Fruit fly (Drosophila melanogaster) whole organism, embryonic: ENCODE measurements around the gene CG31710.

ENCODE experiments used
- Atf-2 ChIP-seq: fragments of 200-800 bp; sonication (Bioruptor generic); optimal IDR thresholded peaks from 2 replicates; lab custom pipeline; 2016; ENCODE audit warnings: missing biosample characterization, missing genetic modification characterization
- CG10321 ChIP-seq: fragments of 200-800 bp; sonication (Bioruptor generic); IDR thresholded peaks from 2 replicates; pipeline ENCODE4 v1.3.6; 2022; ENCODE audit warnings: missing biosample characterization, missing genetic modification characterization
- CG11093 ChIP-seq: fragments of 200-800 bp; sonication (Bioruptor generic); IDR thresholded peaks from 3 replicates; pipeline ENCODE4 v1.3.6; 2022; ENCODE audit warnings: missing biosample characterization, missing genetic modification characterization
- CG11247 ChIP-seq: fragments of 200-800 bp; sonication (Bioruptor generic); IDR thresholded peaks from 2 replicates; pipeline ENCODE4 v1.3.6; 2022; ENCODE audit warnings: missing biosample characterization, missing genetic modification characterization
- CG11696 ChIP-seq: fragments of 200-800 bp; sonication (Bioruptor generic); IDR thresholded peaks from 2 replicates; pipeline ENCODE4 v1.3.6; 2022; ENCODE audit warnings: missing biosample characterization, missing genetic modification characterization
- CG12659 ChIP-seq: fragments of 200-800 bp; sonication (Bioruptor generic); optimal IDR thresholded peaks from 3 replicates; lab custom pipeline; 2017; ENCODE audit warnings: mild to moderate bottlenecking, missing biosample characterization, missing genetic modification reagents, missing genetic modification characterization
- CG13287 ChIP-seq: fragments of 200-800 bp; sonication (Bioruptor generic); IDR thresholded peaks from 2 replicates; pipeline ENCODE4 v1.3.6; 2022; ENCODE audit warnings: missing biosample characterization, missing genetic modification characterization; ENCODE audit not compliant: partially characterized antibody
- CG15073 ChIP-seq: fragments of 200-800 bp; sonication (Bioruptor generic); optimal IDR thresholded peaks from 2 replicates; lab custom pipeline; 2016; ENCODE audit warnings: missing biosample characterization, missing genetic modification characterization
- CG15514 ChIP-seq: fragments of 200-800 bp; sonication (Bioruptor generic); optimal IDR thresholded peaks from 3 replicates; lab custom pipeline; 2017; ENCODE audit warnings: missing biosample characterization, missing genetic modification characterization, mild to moderate bottlenecking, moderate library complexity, missing genetic modification reagents
- CG16815 ChIP-seq: fragments of 200-800 bp; sonication (Bioruptor generic); optimal IDR thresholded peaks from 3 replicates; lab custom pipeline; 2017; ENCODE audit warnings: missing biosample characterization, mild to moderate bottlenecking, missing genetic modification characterization
- CG17612 ChIP-seq: fragments of 200-800 bp; sonication (Bioruptor generic); IDR thresholded peaks from 2 replicates; pipeline ENCODE4 v1.3.6; 2022; ENCODE audit warnings: missing biosample characterization, missing genetic modification characterization
- CG32532 ChIP-seq: fragments of 200-800 bp; sonication (Bioruptor generic); IDR thresholded peaks from 2 replicates; pipeline ENCODE4 v1.3.6; 2022; ENCODE audit warnings: missing biosample characterization, missing genetic modification characterization
- CG32772 ChIP-seq: fragments of 200-800 bp; sonication (Bioruptor generic); IDR thresholded peaks from 2 replicates; pipeline ENCODE4 v1.3.6; 2022; ENCODE audit warnings: missing biosample characterization, missing genetic modification characterization
- CG3726 ChIP-seq: fragments of 200-800 bp; sonication (Bioruptor generic); IDR thresholded peaks from 3 replicates; pipeline ENCODE4, ENCODE4 v1.3.6; 2022; ENCODE audit warnings: missing biosample characterization, missing genetic modification characterization
- CG3847 ChIP-seq: fragments of 200-800 bp; sonication (Bioruptor generic); IDR thresholded peaks from 2 replicates; pipeline ENCODE4 v1.3.6; 2022; ENCODE audit warnings: missing biosample characterization, missing genetic modification characterization
- CG3995 ChIP-seq: fragments of 200-800 bp; sonication (Bioruptor generic); optimal IDR thresholded peaks from 3 replicates; lab custom pipeline; 2016; ENCODE audit warnings: missing biosample characterization, missing genetic modification characterization
- CG4328 ChIP-seq: fragments of 200-800 bp; sonication (Bioruptor generic); optimal IDR thresholded peaks from 3 replicates; lab custom pipeline; 2017; ENCODE audit warnings: missing biosample characterization, missing genetic modification reagents, missing genetic modification characterization
- CG7556 ChIP-seq: fragments of 200-800 bp; sonication (Bioruptor generic); optimal IDR thresholded peaks from 2 replicates; lab custom pipeline; 2017; ENCODE audit warnings: missing biosample characterization, mild to moderate bottlenecking, missing genetic modification characterization
- CG8944 ChIP-seq: fragments of 200-800 bp; sonication (Bioruptor generic); optimal IDR thresholded peaks from 3 replicates; lab custom pipeline; 2016; ENCODE audit warnings: missing biosample characterization, missing genetic modification characterization
- CG9876 ChIP-seq: fragments of 200-800 bp; sonication (Bioruptor generic); optimal IDR thresholded peaks from 2 replicates; lab custom pipeline; 2016; ENCODE audit warnings: missing biosample characterization, missing genetic modification characterization
- CkIIα-i1 ChIP-seq: fragments of 200-800 bp; sonication (Bioruptor generic); IDR thresholded peaks from 2 replicates; pipeline ENCODE4 v1.3.6; 2022; ENCODE audit warnings: missing biosample characterization, missing genetic modification characterization
- Dip2 ChIP-seq: fragments of 200-800 bp; sonication (Bioruptor generic); IDR thresholded peaks from 2 replicates; pipeline ENCODE4 v1.3.6; 2022; ENCODE audit warnings: missing biosample characterization, missing genetic modification characterization
- Dip3 ChIP-seq: fragments of 200-800 bp; sonication (Bioruptor generic); optimal IDR thresholded peaks from 3 replicates; lab custom pipeline; 2016; ENCODE audit warnings: missing biosample characterization, missing genetic modification characterization
- Fer3 ChIP-seq: fragments of 200-800 bp; sonication (Bioruptor generic); optimal IDR thresholded peaks from 2 replicates; lab custom pipeline; 2018; ENCODE audit warnings: missing biosample characterization, mild to moderate bottlenecking, missing genetic modification characterization, moderate library complexity
- Hand ChIP-seq: fragments of 200-800 bp; sonication (Bioruptor generic); optimal IDR thresholded peaks from 2 replicates; lab custom pipeline; 2017; ENCODE audit warnings: mild to moderate bottlenecking, missing biosample characterization, missing genetic modification reagents, missing genetic modification characterization
- Mad ChIP-seq: fragments of 200-800 bp; sonication (Bioruptor generic); optimal IDR thresholded peaks from 2 replicates; lab custom pipeline; 2016; ENCODE audit warnings: missing biosample characterization, missing genetic modification characterization
- Med ChIP-seq: fragments of 200-800 bp; sonication (Bioruptor generic); peaks from one replicate; lab custom pipeline; 2016; ENCODE audit warnings: missing biosample characterization, missing genetic modification characterization, mild to moderate bottlenecking, inconsistent platforms, moderate library complexity
- NC2β ChIP-seq: fragments of 200-800 bp; sonication (Bioruptor generic); optimal IDR thresholded peaks from 2 replicates; lab custom pipeline; 2016; ENCODE audit warnings: missing biosample characterization, missing genetic modification characterization
- Side ChIP-seq: fragments of 200-800 bp; sonication (Bioruptor generic); optimal IDR thresholded peaks from 2 replicates; lab custom pipeline; 2016; ENCODE audit warnings: missing biosample characterization, missing genetic modification characterization
- Sry-δ ChIP-seq: fragments of 200-800 bp; sonication (Bioruptor generic); optimal IDR thresholded peaks from 2 replicates; lab custom pipeline; 2016; ENCODE audit warnings: missing biosample characterization, missing genetic modification characterization
- aop ChIP-seq: fragments of 200-800 bp; sonication (Bioruptor generic); IDR thresholded peaks from 2 replicates; pipeline ENCODE4 v1.3.6; 2022; ENCODE audit warnings: missing biosample characterization, missing genetic modification characterization
- ash1 ChIP-seq: fragments of 200-800 bp; sonication (Bioruptor generic); optimal IDR thresholded peaks from 2 replicates; lab custom pipeline; 2018; ENCODE audit warnings: missing biosample characterization, mild to moderate bottlenecking, missing genetic modification characterization
- chm ChIP-seq: fragments of 200-800 bp; sonication (Bioruptor generic); IDR thresholded peaks from 2 replicates; pipeline ENCODE4 v1.3.6; 2022; ENCODE audit warnings: missing biosample characterization, missing genetic modification characterization
- ci ChIP-seq: fragments of 200-800 bp; sonication (Bioruptor generic); IDR thresholded peaks from 3 replicates; pipeline ENCODE4 v1.3.6; 2022; ENCODE audit warnings: missing biosample characterization, missing genetic modification characterization
- croc ChIP-seq: fragments of 200-800 bp; sonication (Bioruptor generic); conservative IDR thresholded peaks from 3 replicates; pipeline ENCODE4 v1.3.6; 2022; ENCODE audit warnings: missing biosample characterization, missing genetic modification characterization
- dan ChIP-seq: fragments of 200-800 bp; sonication (Bioruptor generic); IDR thresholded peaks from 2 replicates; pipeline ENCODE4 v1.3.6; 2022; ENCODE audit warnings: missing biosample characterization, missing genetic modification characterization
- dati ChIP-seq: fragments of 200-800 bp; sonication (Bioruptor generic); IDR thresholded peaks from 2 replicates; pipeline ENCODE4 v1.3.6; 2022; ENCODE audit warnings: missing biosample characterization, missing genetic modification characterization
- grau ChIP-seq: fragments of 200-800 bp; optimal IDR thresholded peaks from 3 replicates; lab custom pipeline; 2019; ENCODE audit warnings: missing biosample characterization, mild to moderate bottlenecking, missing genetic modification characterization, moderate library complexity
- hb ChIP-seq: fragments of 200-800 bp; sonication (Bioruptor generic); IDR thresholded peaks from 3 replicates; pipeline ENCODE4 v1.3.6; 2022; ENCODE audit warnings: missing biosample characterization, missing genetic modification characterization; ENCODE audit not compliant: partially characterized antibody
- hbn ChIP-seq: fragments of 200-800 bp; sonication (Bioruptor generic); IDR thresholded peaks from 2 replicates; pipeline ENCODE4 v1.3.6; 2022; ENCODE audit warnings: missing biosample characterization, missing genetic modification characterization; ENCODE audit not compliant: partially characterized antibody
- onecut ChIP-seq: fragments of 200-800 bp; sonication (Bioruptor generic); IDR thresholded peaks from 2 replicates; pipeline ENCODE4 v1.3.6; 2022; ENCODE audit warnings: missing biosample characterization, missing genetic modification characterization
- otp ChIP-seq: fragments of 200-800 bp; sonication (Bioruptor generic); IDR thresholded peaks from 3 replicates; pipeline ENCODE4, ENCODE4 v1.3.6; 2022; ENCODE audit warnings: missing biosample characterization, missing genetic modification characterization
- psq ChIP-seq: fragments of 200-800 bp; sonication (Bioruptor generic); optimal IDR thresholded peaks from 2 replicates; lab custom pipeline; 2017; ENCODE audit warnings: missing biosample characterization, missing genetic modification characterization
- rib ChIP-seq: fragments of 200-800 bp; sonication (Bioruptor generic); IDR thresholded peaks from 2 replicates; pipeline ENCODE4 v1.3.6; 2022; ENCODE audit warnings: missing biosample characterization, missing genetic modification characterization
- sc ChIP-seq, 3 experiments: fragments of >200 bp in 2 of 3; fragments of 200-800 bp in 1 of 3; sonication (Bioruptor generic) in 1 of 3; optimal IDR thresholded peaks; 2 replicates in 2 of 3; 3 replicates in 1 of 3; lab custom pipeline; 2017; ENCODE audit warnings: mild to moderate bottlenecking in 1 of 3, missing biosample characterization in 1 of 3, missing genetic modification characterization in 1 of 3, missing genetic modification reagents in 1 of 3
- schlank ChIP-seq: fragments of 200-800 bp; sonication (Bioruptor generic); optimal IDR thresholded peaks from 2 replicates; lab custom pipeline; 2018; ENCODE audit warnings: missing biosample characterization, mild to moderate bottlenecking, missing genetic modification characterization
- sens-2 ChIP-seq: fragments of 200-800 bp; sonication (Bioruptor generic); IDR thresholded peaks from 2 replicates; pipeline ENCODE4 v1.3.6; 2022; ENCODE audit warnings: missing biosample characterization, missing genetic modification characterization
- ssp ChIP-seq: fragments of 200-800 bp; sonication (Bioruptor generic); IDR thresholded peaks from 2 replicates; pipeline ENCODE4 v1.3.6; 2022; ENCODE audit warnings: missing biosample characterization, missing genetic modification characterization
- tna ChIP-seq: fragments of 200-800 bp; sonication (Bioruptor generic); IDR thresholded peaks from 2 replicates; pipeline ENCODE4 v1.3.6; 2022; ENCODE audit warnings: missing biosample characterization, missing genetic modification characterization; ENCODE audit not compliant: partially characterized antibody
- unc-4 ChIP-seq: fragments of 200-800 bp; sonication (Bioruptor generic); IDR thresholded peaks from 2 replicates; pipeline ENCODE4 v1.3.6; 2022; ENCODE audit warnings: missing biosample characterization, missing genetic modification characterization; ENCODE audit not compliant: partially characterized antibody
- z ChIP-seq: fragments of 200-800 bp; sonication (Bioruptor generic); IDR thresholded peaks from 3 replicates; pipeline ENCODE4 v1.3.6; 2022; ENCODE audit warnings: missing biosample characterization, missing genetic modification characterization
- zf30C ChIP-seq: fragments of 200-800 bp; sonication (Bioruptor generic); optimal IDR thresholded peaks from 3 replicates; lab custom pipeline; 2018; ENCODE audit warnings: missing biosample characterization, mild to moderate bottlenecking, missing genetic modification characterization

Gene CG31710

DNA sequence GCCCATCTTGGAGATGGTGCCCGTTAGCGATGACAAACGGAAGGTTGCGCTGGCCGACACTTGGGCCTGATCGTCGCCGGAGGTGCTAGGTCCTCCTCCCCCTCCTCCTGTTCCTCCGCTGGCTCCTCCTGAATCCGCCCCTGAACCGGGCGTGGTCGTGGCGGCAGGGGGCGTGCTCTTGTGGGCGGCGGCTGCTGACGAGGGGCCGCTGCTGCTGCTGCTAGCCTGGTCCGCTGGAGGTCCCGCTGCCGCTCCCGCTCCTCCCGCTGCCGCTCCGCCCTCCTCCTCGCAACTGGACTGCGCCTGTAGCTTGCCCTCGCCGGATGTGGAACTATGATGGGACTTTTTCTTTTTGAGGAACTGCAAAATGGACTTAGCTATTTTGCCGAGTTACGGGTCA is 8.2 kb downstream of the CG31710 start (continued):
- no peak for TF ChIP-seq schlank (tag; lab: Kevin White, UChicago)
- 0 out of 3 replicates have a peak, but pooled peaks have one; percentile 33 for TF ChIP-seq otp (GFP tag; lab: Robert Waterston, UW)
- no peak for TF ChIP-seq Fer3
- TF ChIP-seq CG11093 = 0 out of 3 replicates have a peak, but pooled peaks have one; percentile 20
- no peak for TF ChIP-seq rib
- TF ChIP-seq ash1 (GFP tag; lab: Kevin White, UChicago) = no peak
- TF ChIP-seq CG16815 = no peak
- 0 out of 2 replicates have a peak, but pooled peaks have one; percentile 40 for TF ChIP-seq chm (GFP tag; lab: Robert Waterston, UW)
- TF ChIP-seq Mad (GFP tag; lab: Kevin White, UChicago) = no peak
- TF ChIP-seq CG15073 (GFP tag; lab: Kevin White, UChicago) = no peak
- 0 out of 3 replicates have a peak, but pooled peaks have one; percentile 29 for TF ChIP-seq hb (GFP tag; lab: Robert Waterston, UW)
- TF ChIP-seq dan = no peak
- no peak for TF ChIP-seq Sry-δ (GFP tag; lab: Kevin White, UChicago)
- no peak for TF ChIP-seq CG13287 (GFP tag; lab: Robert Waterston, UW)
- TF ChIP-seq CG10321 (GFP tag; lab: Robert Waterston, UW) = no peak
- no peak for TF ChIP-seq unc-4 (GFP tag; lab: Robert Waterston, UW)
- TF ChIP-seq Hand (GFP tag; lab: Kevin White, UChicago) = no peak
- no peak for TF ChIP-seq CG4328 (GFP tag; lab: Kevin White, UChicago)
- no peak for TF ChIP-seq psq (GFP tag; lab: Kevin White, UChicago)
- TF ChIP-seq CG11247 (GFP tag; lab: Robert Waterston, UW) = no peak
- TF ChIP-seq CG3847 (GFP tag; lab: Robert Waterston, UW) = no peak
- no peak for TF ChIP-seq NC2β
- TF ChIP-seq CG9876 (GFP tag; lab: Kevin White, UChicago) = peak; percentile 14
- TF ChIP-seq Dip2 = no peak
- no peak for TF ChIP-seq CG11696 (GFP tag; lab: Robert Waterston, UW)
- no peak for TF ChIP-seq CG3995 (GFP tag; lab: Kevin White, UChicago)
- TF ChIP-seq CG12659 (GFP tag; lab: Kevin White, UChicago) = no peak
- no peak for TF ChIP-seq onecut (GFP tag; lab: Robert Waterston, UW)
- no peak for TF ChIP-seq sc (optimal IDR thresholded peaks at IDR 0.05; lab: Kevin White, UChicago)
- no peak for TF ChIP-seq sc (GFP tag; optimal IDR thresholded peaks at IDR 0.05; lab: Kevin White, UChicago)
- TF ChIP-seq ssp (GFP tag; lab: Robert Waterston, UW) = no peak
- TF ChIP-seq grau (tag; lab: Kevin White, UChicago) = no peak
- 0 out of 2 replicates have a peak, but pooled peaks have one; percentile 10 for TF ChIP-seq dati (GFP tag; lab: Robert Waterston, UW)
- no peak for TF ChIP-seq hbn
- no peak for TF ChIP-seq sens-2 (GFP tag; lab: Robert Waterston, UW)
- TF ChIP-seq CG32772 (GFP tag; lab: Robert Waterston, UW) = no peak
- TF ChIP-seq Med (GFP tag; lab: Kevin White, UChicago) = peak; percentile 54
- no peak for TF ChIP-seq CG8944 (GFP tag; lab: Kevin White, UChicago)
- no peak for TF ChIP-seq z (GFP tag; lab: Robert Waterston, UW)
- no peak for TF ChIP-seq CkIIα-i1
- TF ChIP-seq CG3726 (GFP tag; lab: Robert Waterston, UW) = 0 out of 3 replicates have a peak, but pooled peaks have one; percentile 12
- TF ChIP-seq Atf-2 (GFP tag; lab: Kevin White, UChicago) = no peak
- no peak for TF ChIP-seq Dip3 (GFP tag; lab: Kevin White, UChicago)
- TF ChIP-seq ci (GFP tag; lab: Robert Waterston, UW) = no peak
- no peak for TF ChIP-seq croc
- TF ChIP-seq CG15514 (GFP tag; lab: Kevin White, UChicago) = no peak
- no peak for TF ChIP-seq zf30C (GFP tag; lab: Kevin White, UChicago)
- TF ChIP-seq CG7556 (GFP tag; lab: Kevin White, UChicago) = no peak
- TF ChIP-seq CG32532 (GFP tag; lab: Robert Waterston, UW) = peak; percentile 50
- TF ChIP-seq CG17612 = no peak
- no peak for TF ChIP-seq tna
- no peak for TF ChIP-seq aop (GFP tag; lab: Robert Waterston, UW)
- TF ChIP-seq Side (GFP tag; lab: Kevin White, UChicago) = no peak
